Fruit fly (Drosophila melanogaster) whole organism: ENCODE measurements around the gene bond.

Source experiments
- Dll ChIP-seq: fragments of >200 bp; optimal IDR thresholded peaks from 2 replicates; lab custom pipeline; 2017
- EcR ChIP-seq, 2 experiments: fragments of >200 bp; optimal IDR thresholded peaks; 2 replicates each; lab custom pipeline; 2017; ENCODE audit warnings: missing biosample characterization in 2 of 2, missing genetic modification characterization in 2 of 2, missing genetic modification reagents in 2 of 2
- pan ChIP-seq: fragments of >200 bp; optimal IDR thresholded peaks from 2 replicates; lab custom pipeline; 2017
- usp ChIP-seq: fragments of >200 bp; optimal IDR thresholded peaks from 2 replicates; lab custom pipeline; 2017; ENCODE audit warnings: missing biosample characterization, missing genetic modification characterization, mixed read lengths

dm6 chr3R:22546017-22546416 is 4.5 kb upstream of the bond start:
- TF ChIP-seq usp (GFP tag; lab: Kevin White, UChicago), result no peak
- no peak for TF ChIP-seq EcR (GFP tag; optimal IDR thresholded peaks at IDR 0.05; lab: Kevin White, UChicago)
- TF ChIP-seq pan (lab: Kevin White, UChicago), result no peak
- no peak for TF ChIP-seq Dll (lab: Kevin White, UChicago)
